Worm (Caenorhabditis elegans) whole organism, late embryonic: ENCODE measurements around the gene crls-1.

ENCODE experiments used
- ahr-1 ChIP-seq: sonication (generic microtip); optimal IDR thresholded peaks from 2 replicates; lab custom pipeline; 2016; ENCODE audit warnings: missing genetic modification characterization, missing compliant biosample characterization
- ceh-2 ChIP-seq: sonication (generic microtip); optimal IDR thresholded peaks from 2 replicates; lab custom pipeline; 2016; ENCODE audit warnings: missing genotype, missing genetic modification characterization, missing compliant biosample characterization
- ceh-22 ChIP-seq: sonication (generic microtip); optimal IDR thresholded peaks from 2 replicates; lab custom pipeline; 2017; ENCODE audit warnings: missing biosample characterization, missing genetic modification characterization
- fax-1 ChIP-seq: sonication (generic microtip); optimal IDR thresholded peaks from 2 replicates; lab custom pipeline; 2016; ENCODE audit warnings: missing genotype, missing genetic modification characterization, missing compliant biosample characterization
- hlh-30 ChIP-seq: sonication (generic microtip); optimal IDR thresholded peaks from 2 replicates; lab custom pipeline; 2017; ENCODE audit warnings: antibody characterized with exemption, missing genetic modification characterization, missing compliant biosample characterization; ENCODE audit not compliant: insufficient read depth
- lin-11 ChIP-seq: fragments of 200-800 bp; sonication (Bioruptor generic); optimal IDR thresholded peaks from 2 replicates; lab custom pipeline; 2018; ENCODE audit warnings: mild to moderate bottlenecking, missing genetic modification characterization, missing compliant biosample characterization
- mec-3 ChIP-seq: sonication (generic microtip); optimal IDR thresholded peaks from 2 replicates; lab custom pipeline; 2016; ENCODE audit warnings: borderline replicate concordance, missing genetic modification characterization, missing compliant biosample characterization
- unc-42 ChIP-seq: sonication (generic microtip); optimal IDR thresholded peaks from 2 replicates; lab custom pipeline; 2016; ENCODE audit warnings: missing genotype, missing genetic modification characterization, missing compliant biosample characterization

DNA sequence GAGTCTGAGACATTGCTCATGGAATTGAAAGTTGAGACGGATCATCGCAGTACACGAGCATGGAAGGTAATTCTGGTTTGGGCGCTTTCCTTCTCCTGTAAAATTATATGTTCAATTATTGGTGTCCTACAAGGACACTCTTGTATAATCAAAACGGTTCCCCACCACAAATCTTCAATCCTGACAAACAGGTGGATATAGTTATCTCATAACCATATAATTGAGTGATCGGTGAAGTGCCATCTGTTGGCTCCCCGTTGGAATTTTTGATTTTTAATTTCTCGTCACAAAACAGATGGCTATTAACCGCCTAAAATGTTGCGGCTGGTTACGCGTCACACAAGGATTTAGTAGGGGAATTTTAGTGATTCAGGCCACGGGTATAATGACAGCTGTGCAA lies 40.8 kb downstream of the crls-1 start:
- TF ChIP-seq ahr-1 (tag; lab: Kevin White, UChicago) (no peak), hlh-30 (tag; lab: Kevin White, UChicago) (no peak), fax-1 (tag; lab: Kevin White, UChicago) (no peak), lin-11 (tag; lab: Kevin White, UChicago) (no peak), unc-42 (tag; lab: Kevin White, UChicago) (no peak), ceh-22 (tag; lab: Kevin White, UChicago) (no peak), mec-3 (no peak), ceh-2 (no peak)
